Worm (Caenorhabditis elegans): ENCODE data around the gene F37B12.3.

- TF ChIP-seq madf-2 (tag; optimal IDR thresholded peaks at IDR 0.05) (no peak), F13H6.1 (tag; optimal IDR thresholded peaks at IDR 0.05) (no peak), hlh-30 (tag; optimal IDR thresholded peaks at IDR 0.05; ENCODE audit: insufficient read depth) (no peak), mec-3 (tag; optimal IDR thresholded peaks at IDR 0.05; ENCODE audit: borderline replicate concordance) (no peak), unc-55 (GFP tag; optimal IDR thresholded peaks at IDR 0.05) (no peak), ceh-6 (GFP tag; optimal IDR thresholded peaks at IDR 0.05) (no peak), pax-1 (tag; optimal IDR thresholded peaks at IDR 0.05) (no peak), hlh-13 (GFP tag; optimal IDR thresholded peaks at IDR 0.05) (no peak), fkh-6 (tag; optimal IDR thresholded peaks at IDR 0.05) (no peak), odd-2 (tag; optimal IDR thresholded peaks at IDR 0.05) (no peak), dve-1 (tag; optimal IDR thresholded peaks at IDR 0.05) (no peak), tbx-2 (tag; optimal IDR thresholded peaks at IDR 0.05) (no peak), ceh-48 (tag; optimal IDR thresholded peaks at IDR 0.05) (no peak)
Measured at ce11 chrII:9028096-9028495, 13.1 kb downstream of the F37B12.3 start.
